Fruit fly (Drosophila melanogaster) whole organism, embryonic: ENCODE measurements around the gene Lst8.

Experiments used
- Abd-B ChIP-seq: fragments of 200-800 bp; sonication (Bioruptor generic); optimal IDR thresholded peaks from 2 replicates; lab custom pipeline; 2018; ENCODE audit warnings: missing biosample characterization, mild to moderate bottlenecking, missing genetic modification characterization, moderate library complexity
- Ada2b ChIP-seq: fragments of 200-800 bp; sonication (Bioruptor generic); IDR thresholded peaks from 2 replicates; pipeline ENCODE4 v1.3.6; 2022; ENCODE audit warnings: missing biosample characterization, missing genetic modification characterization
- Atf6 ChIP-seq: fragments of 200-800 bp; sonication (Bioruptor generic); IDR thresholded peaks from 2 replicates; pipeline ENCODE4 v1.3.6; 2022; ENCODE audit warnings: missing biosample characterization, missing genetic modification characterization
- CG10321 ChIP-seq: fragments of 200-800 bp; sonication (Bioruptor generic); IDR thresholded peaks from 2 replicates; pipeline ENCODE4 v1.3.6; 2022; ENCODE audit warnings: missing biosample characterization, missing genetic modification characterization
- CG10431 ChIP-seq: fragments of 200-800 bp; sonication (Bioruptor generic); optimal IDR thresholded peaks from 3 replicates; lab custom pipeline; 2018; ENCODE audit warnings: missing biosample characterization, mild to moderate bottlenecking, missing genetic modification characterization
- CG11247 ChIP-seq: fragments of 200-800 bp; sonication (Bioruptor generic); IDR thresholded peaks from 2 replicates; pipeline ENCODE4 v1.3.6; 2022; ENCODE audit warnings: missing biosample characterization, missing genetic modification characterization
- CG11696 ChIP-seq: fragments of 200-800 bp; sonication (Bioruptor generic); IDR thresholded peaks from 2 replicates; pipeline ENCODE4 v1.3.6; 2022; ENCODE audit warnings: missing biosample characterization, missing genetic modification characterization
- CG13287 ChIP-seq: fragments of 200-800 bp; sonication (Bioruptor generic); IDR thresholded peaks from 2 replicates; pipeline ENCODE4 v1.3.6; 2022; ENCODE audit warnings: missing biosample characterization, missing genetic modification characterization; ENCODE audit not compliant: partially characterized antibody
- CG13894 ChIP-seq: fragments of 200-800 bp; sonication (Bioruptor generic); optimal IDR thresholded peaks from 3 replicates; lab custom pipeline; 2018; ENCODE audit warnings: missing biosample characterization, mild to moderate bottlenecking, missing genetic modification characterization, moderate library complexity
- CG14667 ChIP-seq: fragments of 200-800 bp; sonication (Bioruptor generic); IDR thresholded peaks from 2 replicates; pipeline ENCODE4 v1.3.6; 2022; ENCODE audit warnings: missing biosample characterization, missing genetic modification characterization
- CG2129 ChIP-seq: fragments of 200-800 bp; sonication (Bioruptor generic); IDR thresholded peaks from 2 replicates; pipeline ENCODE4 v1.3.6; 2022; ENCODE audit warnings: missing biosample characterization, missing genetic modification characterization; ENCODE audit not compliant: partially characterized antibody
- CG2875 ChIP-seq: fragments of 200-800 bp; sonication (Bioruptor generic); optimal IDR thresholded peaks from 2 replicates; lab custom pipeline; 2017; ENCODE audit warnings: missing biosample characterization, mild to moderate bottlenecking, missing genetic modification characterization, missing genetic modification reagents
- CG32767 ChIP-seq: fragments of 200-800 bp; sonication (Bioruptor generic); IDR thresholded peaks from 2 replicates; pipeline ENCODE4 v1.3.6; 2022; ENCODE audit warnings: missing biosample characterization, missing genetic modification characterization
- CG34224 ChIP-seq: fragments of 200-800 bp; sonication (Bioruptor generic); IDR thresholded peaks from 3 replicates; pipeline ENCODE4 v1.3.6; 2022; ENCODE audit warnings: missing biosample characterization, missing genetic modification characterization; ENCODE audit not compliant: partially characterized antibody
- CG34422 ChIP-seq: fragments of 200-800 bp; sonication (Bioruptor generic); IDR thresholded peaks from 3 replicates; pipeline ENCODE4 v1.3.6; 2022; ENCODE audit warnings: missing biosample characterization, missing genetic modification characterization
- CG43689 ChIP-seq: fragments of 200-800 bp; sonication (Bioruptor generic); IDR thresholded peaks from 2 replicates; pipeline ENCODE4 v1.3.6; 2022; ENCODE audit warnings: missing biosample characterization, missing genetic modification characterization
- CG8281 ChIP-seq: fragments of 200-800 bp; sonication (Bioruptor generic); optimal IDR thresholded peaks from 2 replicates; lab custom pipeline; 2018; ENCODE audit warnings: missing biosample characterization, mild to moderate bottlenecking, missing genetic modification characterization, moderate library complexity
- CHES-1-like ChIP-seq: fragments of 200-800 bp; sonication (Bioruptor generic); optimal IDR thresholded peaks from 2 replicates; lab custom pipeline; 2016; ENCODE audit warnings: missing biosample characterization, missing genetic modification characterization
- CrebB ChIP-seq: fragments of 200-800 bp; sonication (Bioruptor generic); optimal IDR thresholded peaks from 3 replicates; lab custom pipeline; 2018; ENCODE audit warnings: missing biosample characterization, mild to moderate bottlenecking, missing genetic modification characterization
- Dad ChIP-seq: fragments of 200-800 bp; sonication (Bioruptor generic); optimal IDR thresholded peaks from 3 replicates; lab custom pipeline; 2016; ENCODE audit warnings: missing biosample characterization, missing genetic modification characterization
- Dp ChIP-seq: fragments of 200-800 bp; sonication (Bioruptor generic); optimal IDR thresholded peaks from 2 replicates; lab custom pipeline; 2018; ENCODE audit warnings: missing biosample characterization, mild to moderate bottlenecking, missing genetic modification characterization, moderate library complexity
- Fer3 ChIP-seq: fragments of 200-800 bp; sonication (Bioruptor generic); optimal IDR thresholded peaks from 2 replicates; lab custom pipeline; 2018; ENCODE audit warnings: missing biosample characterization, mild to moderate bottlenecking, missing genetic modification characterization, moderate library complexity
- Lpt ChIP-seq: fragments of >200 bp; optimal IDR thresholded peaks from 2 replicates; lab custom pipeline; 2018; ENCODE audit warnings: missing biosample characterization, missing genetic modification characterization
- NK7.1 ChIP-seq: fragments of 200-800 bp; sonication (Bioruptor generic); optimal IDR thresholded peaks from 3 replicates; lab custom pipeline; 2016; ENCODE audit warnings: missing biosample characterization, missing genetic modification characterization
- Ptx1 ChIP-seq: fragments of 200-800 bp; sonication (Bioruptor generic); IDR thresholded peaks from 2 replicates; pipeline ENCODE4 v1.3.6; 2022; ENCODE audit warnings: missing biosample characterization, missing genetic modification characterization
- Taf1 ChIP-seq: fragments of 200-800 bp; sonication (Bioruptor generic); IDR thresholded peaks from 2 replicates; pipeline ENCODE4 v1.3.6; 2022; ENCODE audit warnings: missing biosample characterization, missing genetic modification characterization
- aop ChIP-seq: fragments of 200-800 bp; sonication (Bioruptor generic); IDR thresholded peaks from 2 replicates; pipeline ENCODE4 v1.3.6; 2022; ENCODE audit warnings: missing biosample characterization, missing genetic modification characterization
- ash1 ChIP-seq: fragments of 200-800 bp; sonication (Bioruptor generic); optimal IDR thresholded peaks from 2 replicates; lab custom pipeline; 2018; ENCODE audit warnings: missing biosample characterization, mild to moderate bottlenecking, missing genetic modification characterization
- bsh ChIP-seq, 2 experiments: fragments of 200-800 bp; sonication (Bioruptor generic); optimal IDR thresholded peaks; 2 replicates each; lab custom pipeline; 2017 to 2018; ENCODE audit warnings: mild to moderate bottlenecking in 2 of 2, missing biosample characterization in 2 of 2, missing genetic modification characterization in 2 of 2, moderate library complexity in 1 of 2
- btn ChIP-seq: fragments of 200-800 bp; sonication (Bioruptor generic); optimal IDR thresholded peaks from 2 replicates; lab custom pipeline; 2016; ENCODE audit warnings: missing biosample characterization, missing genetic modification characterization
- corto ChIP-seq: fragments of 200-800 bp; sonication (Bioruptor generic); optimal IDR thresholded peaks from 2 replicates; lab custom pipeline; 2016; ENCODE audit warnings: missing biosample characterization, mild to moderate bottlenecking, missing genetic modification characterization, moderate library complexity
- crc ChIP-seq: fragments of 200-800 bp; sonication (Bioruptor generic); optimal IDR thresholded peaks from 2 replicates; lab custom pipeline; 2016; ENCODE audit warnings: missing biosample characterization, missing genetic modification characterization
- cwo ChIP-seq: fragments of 200-800 bp; sonication (Bioruptor generic); optimal IDR thresholded peaks from 3 replicates; lab custom pipeline; 2017; ENCODE audit warnings: missing biosample characterization, missing genetic modification characterization, mild to moderate bottlenecking, moderate library complexity, missing genetic modification reagents
- dmrt99B ChIP-seq: fragments of 200-800 bp; sonication (Bioruptor generic); optimal IDR thresholded peaks from 2 replicates; lab custom pipeline; 2018; ENCODE audit warnings: missing biosample characterization, mild to moderate bottlenecking, missing genetic modification characterization, moderate library complexity
- en ChIP-seq: fragments of 200-800 bp; sonication (Bioruptor generic); optimal IDR thresholded peaks from 2 replicates; lab custom pipeline; 2016; ENCODE audit warnings: missing biosample characterization, missing genetic modification characterization
- ftz-f1 ChIP-seq: fragments of 200-800 bp; sonication (Bioruptor generic); optimal IDR thresholded peaks from 2 replicates; lab custom pipeline; 2016; ENCODE audit warnings: missing biosample characterization, missing genetic modification characterization
- gce ChIP-seq: fragments of 200-800 bp; sonication (Bioruptor generic); IDR thresholded peaks from 3 replicates; pipeline ENCODE4 v1.3.6; 2022; ENCODE audit warnings: missing biosample characterization, missing genetic modification characterization
- gt ChIP-seq: fragments of 200-800 bp; sonication (Bioruptor generic); IDR thresholded peaks from 2 replicates; pipeline ENCODE4 v1.3.6; 2022; ENCODE audit warnings: missing biosample characterization, missing genetic modification characterization
- klu ChIP-seq: fragments of 200-800 bp; sonication (Bioruptor generic); IDR thresholded peaks from 2 replicates; pipeline ENCODE4 v1.3.6; 2022; ENCODE audit warnings: missing biosample characterization, missing genetic modification characterization
- lilli ChIP-seq: fragments of 200-800 bp; sonication (Bioruptor generic); optimal IDR thresholded peaks from 3 replicates; lab custom pipeline; 2016; ENCODE audit warnings: missing biosample characterization, missing genetic modification characterization
- nerfin-2 ChIP-seq: fragments of 200-800 bp; sonication (Bioruptor generic); IDR thresholded peaks from 2 replicates; pipeline ENCODE4 v1.3.6; 2022; ENCODE audit warnings: missing biosample characterization, missing genetic modification characterization; ENCODE audit not compliant: partially characterized antibody
- odd ChIP-seq: fragments of 200-800 bp; sonication (Bioruptor generic); optimal IDR thresholded peaks from 2 replicates; lab custom pipeline; 2017; ENCODE audit warnings: missing biosample characterization, mild to moderate bottlenecking, missing genetic modification characterization
- pan ChIP-seq, 4 experiments: fragments of >200 bp in 3 of 4; fragments of 200-800 bp in 1 of 4; sonication (Bioruptor generic) in 1 of 4; optimal IDR thresholded peaks in 3 of 4; IDR thresholded peaks in 1 of 4; 2 replicates each; pipeline versions ENCODE4 v1.3.6 to Lab custom; 2017 to 2022; ENCODE audit warnings: missing biosample characterization in 2 of 4, missing genetic modification characterization in 2 of 4, mixed read lengths in 1 of 4
- pita ChIP-seq: fragments of 200-800 bp; sonication (Bioruptor generic); optimal IDR thresholded peaks from 2 replicates; lab custom pipeline; 2017; ENCODE audit warnings: missing biosample characterization, mild to moderate bottlenecking, missing genetic modification characterization
- sc ChIP-seq, 3 experiments: fragments of >200 bp in 2 of 3; fragments of 200-800 bp in 1 of 3; sonication (Bioruptor generic) in 1 of 3; optimal IDR thresholded peaks; 2 replicates in 2 of 3; 3 replicates in 1 of 3; lab custom pipeline; 2017; ENCODE audit warnings: mild to moderate bottlenecking in 1 of 3, missing biosample characterization in 1 of 3, missing genetic modification characterization in 1 of 3, missing genetic modification reagents in 1 of 3
- sd ChIP-seq: fragments of 200-800 bp; sonication (Bioruptor generic); optimal IDR thresholded peaks from 3 replicates; lab custom pipeline; 2018; ENCODE audit warnings: missing biosample characterization, mild to moderate bottlenecking, missing genetic modification characterization, moderate library complexity
- sim ChIP-seq: fragments of 200-800 bp; sonication (Bioruptor generic); IDR thresholded peaks from 2 replicates; pipeline ENCODE4 v1.3.6; 2022; ENCODE audit warnings: missing biosample characterization, missing genetic modification characterization
- tna ChIP-seq: fragments of 200-800 bp; sonication (Bioruptor generic); IDR thresholded peaks from 2 replicates; pipeline ENCODE4 v1.3.6; 2022; ENCODE audit warnings: missing biosample characterization, missing genetic modification characterization; ENCODE audit not compliant: partially characterized antibody
- vnd ChIP-seq: fragments of 200-800 bp; sonication (Bioruptor generic); IDR thresholded peaks from 3 replicates; pipeline ENCODE4 v1.3.6; 2022; ENCODE audit warnings: missing biosample characterization, missing genetic modification characterization; ENCODE audit not compliant: partially characterized antibody

Lst8 gene

dm6 chrX:9641184-9641772 lies 35.5 kb upstream of the Lst8 start (continued):
- TF ChIP-seq CG2875 (GFP tag; lab: Kevin White, UChicago) (no peak), Atf6 (GFP tag; lab: Robert Waterston, UW) (peak; percentile 85), en (GFP tag; lab: Kevin White, UChicago) (no peak), Taf1 (peak; percentile 62; the same call in 1 of the 2 replicates), btn (no peak), CG32767 (peak; percentile 64; the same call in 1 of the 2 replicates), Dp (no peak), Lpt (GFP tag; lab: Kevin White, UChicago) (no peak), tna (GFP tag; lab: Robert Waterston, UW) (no peak), CG11696 (peak; percentile 89), CG43689 (no peak), Ada2b (GFP tag; lab: Robert Waterston, UW) (peak; percentile 72), odd (GFP tag; lab: Kevin White, UChicago) (peak; percentile 66), sd (tag; lab: Kevin White, UChicago) (peak; percentile 96), NK7.1 (GFP tag; lab: Kevin White, UChicago) (peak; percentile 12), CG14667 (GFP tag; lab: Robert Waterston, UW) (peak; percentile 29; the same call in 1 of the 2 replicates), pan (optimal IDR thresholded peaks at IDR 0.05; lab: Kevin White, UChicago) (no peak), pan (GFP tag; optimal IDR thresholded peaks at IDR 0.05 in 1 of 2, IDR thresholded peaks at IDR 0.05 in 1 of 2) (peak in 1 of 2 experiments; percentile 37), CG10431 (GFP tag; lab: Kevin White, UChicago) (no peak), CG10321 (GFP tag; lab: Robert Waterston, UW) (no peak), CHES-1-like (no peak), CG2129 (no peak), vnd (GFP tag; lab: Robert Waterston, UW) (no peak), bsh (GFP tag; optimal IDR thresholded peaks at IDR 0.05; lab: Kevin White, UChicago) (peak in 1 of 2 experiments; percentile 22), gt (GFP tag; lab: Robert Waterston, UW) (no peak), CG8281 (tag; lab: Kevin White, UChicago) (peak; percentile 30), CrebB (peak; percentile 20), CG13894 (tag; lab: Kevin White, UChicago) (peak; percentile 69), Abd-B (GFP tag; lab: Kevin White, UChicago) (peak; percentile 28), CG11247 (peak; percentile 42), cwo (GFP tag; lab: Kevin White, UChicago) (peak; percentile 80), gce (GFP tag; lab: Robert Waterston, UW) (no peak; the same call in 2 of the 3 replicates), Fer3 (tag; lab: Kevin White, UChicago) (peak; percentile 90)

dm6 chrX:9640690-9641149 lies 35.0 kb upstream of the Lst8 start:
- TF ChIP-seq pita, result no peak
- TF ChIP-seq sc (optimal IDR thresholded peaks at IDR 0.05; lab: Kevin White, UChicago), result no peak
- peak; percentile 79 for TF ChIP-seq sc (GFP tag; optimal IDR thresholded peaks at IDR 0.05; lab: Kevin White, UChicago)
- TF ChIP-seq CG34422 (GFP tag; lab: Robert Waterston, UW), result peak; percentile 95
- peak; percentile 26; the same call in 1 of the 2 replicates for TF ChIP-seq CG13287 (GFP tag; lab: Robert Waterston, UW)
- TF ChIP-seq nerfin-2 (GFP tag; lab: Robert Waterston, UW), result no peak
- peak; percentile 90 for TF ChIP-seq Ptx1 (GFP tag; lab: Robert Waterston, UW)
- peak; percentile 96 for TF ChIP-seq crc (GFP tag; lab: Kevin White, UChicago)
- TF ChIP-seq Dad (GFP tag; lab: Kevin White, UChicago), result peak; percentile 97
- TF ChIP-seq sim (GFP tag; lab: Robert Waterston, UW), result peak; percentile 85
- TF ChIP-seq corto (GFP tag; lab: Kevin White, UChicago), result peak; percentile 67
- peak; percentile 97 for TF ChIP-seq dmrt99B
- TF ChIP-seq ash1 (GFP tag; lab: Kevin White, UChicago), result peak; percentile 94
- TF ChIP-seq lilli (GFP tag; lab: Kevin White, UChicago), result peak; percentile 98
- peak; percentile 96 for TF ChIP-seq Ada2b (GFP tag; lab: Robert Waterston, UW)
- peak; percentile 65 for TF ChIP-seq klu (GFP tag; lab: Robert Waterston, UW)
- TF ChIP-seq aop (GFP tag; lab: Robert Waterston, UW), result peak; percentile 86
- TF ChIP-seq CG34224 (GFP tag; lab: Robert Waterston, UW), result peak; percentile 19; the same call in 1 of the 3 replicates
- TF ChIP-seq ftz-f1, result peak; percentile 27
